Worm (Caenorhabditis elegans) whole organism, L4 larva: ENCODE measurements around the gene srm-5.

Source experiments
- D1046.2 ChIP-seq: fragments of 200-800 bp; sonication (Bioruptor generic); IDR thresholded peaks from 2 replicates; pipeline ENCODE4 v1.3.6; 2022; ENCODE audit warnings: missing genetic modification characterization, missing compliant biosample characterization
- F49E8.2 ChIP-seq: sonication (generic microtip); optimal IDR thresholded peaks from 2 replicates; lab custom pipeline; 2016; ENCODE audit warnings: missing compliant biosample characterization, mild to moderate bottlenecking, missing genetic modification characterization, borderline replicate concordance
- T26A8.4 ChIP-seq: fragments of 200-800 bp; sonication (Bioruptor generic); IDR thresholded peaks from 2 replicates; pipeline ENCODE4 v1.3.6; 2022; ENCODE audit warnings: missing genetic modification characterization, missing compliant biosample characterization
- Y75B8A.6 ChIP-seq: fragments of 200-800 bp; sonication (Bioruptor generic); IDR thresholded peaks from 2 replicates; pipeline ENCODE4 v1.3.6; 2022; ENCODE audit warnings: missing genetic modification reagents, missing genetic modification characterization, missing compliant biosample characterization
- aha-1 ChIP-seq: fragments of 150-350 bp; peaks from one replicate; lab custom pipeline; 2014; ENCODE audit warnings: missing biosample characterization, missing genetic modification characterization
- arid-1 ChIP-seq: fragments of 200-800 bp; sonication (Bioruptor generic); conservative IDR thresholded peaks from 2 replicates; pipeline ENCODE4 v1.3.6; 2022; ENCODE audit warnings: missing genetic modification reagents, missing genetic modification characterization, missing compliant biosample characterization
- ceh-20 ChIP-seq: fragments of 200-800 bp; sonication (Bioruptor generic); IDR thresholded peaks from 2 replicates; pipeline ENCODE4 v1.3.6; 2022; ENCODE audit warnings: missing genetic modification reagents, missing genetic modification characterization, missing compliant biosample characterization
- ceh-82 ChIP-seq: sonication (generic microtip); optimal IDR thresholded peaks from 2 replicates; lab custom pipeline; 2017; ENCODE audit warnings: missing biosample characterization, missing genetic modification characterization
- daf-16 ChIP-seq, 3 experiments: sonication (generic microtip); optimal IDR thresholded peaks; 2 replicates each; lab custom pipeline; 2016 to 2017; ENCODE audit warnings: missing genetic modification characterization in 3 of 3, missing genetic modification reagents in 3 of 3, mild to moderate bottlenecking in 2 of 3, missing compliant biosample characterization in 2 of 3, missing biosample characterization in 1 of 3, moderate library complexity in 1 of 3
- daf-8 ChIP-seq: fragments of 200-800 bp; sonication (Bioruptor generic); IDR thresholded peaks from 2 replicates; pipeline ENCODE4 v1.3.6; 2022; ENCODE audit warnings: missing genetic modification characterization, missing compliant biosample characterization
- dve-1 ChIP-seq: sonication (generic microtip); optimal IDR thresholded peaks from 2 replicates; lab custom pipeline; 2017; ENCODE audit warnings: antibody characterized with exemption, mild to moderate bottlenecking, missing genetic modification characterization, missing compliant biosample characterization; ENCODE audit not compliant: insufficient read depth
- fos-1 ChIP-seq: fragments of 150-350 bp; optimal IDR thresholded peaks from 2 replicates; lab custom pipeline; 2014; ENCODE audit warnings: missing biosample characterization, missing genetic modification characterization
- hif-1 ChIP-seq, 2 experiments: sonication (generic microtip); optimal IDR thresholded peaks; 2 replicates each; lab custom pipeline; 2016 to 2017; ENCODE audit warnings: missing compliant biosample characterization in 2 of 2, missing genetic modification characterization in 2 of 2, missing genetic modification reagents in 2 of 2, missing genotype in 2 of 2, mild to moderate bottlenecking in 1 of 2
- hlh-11 ChIP-seq: fragments of 200-800 bp; sonication (Bioruptor generic); optimal IDR thresholded peaks from 2 replicates; lab custom pipeline; 2018; ENCODE audit warnings: mild to moderate bottlenecking, missing genetic modification characterization, missing compliant biosample characterization
- hlh-30 ChIP-seq: sonication (generic microtip); optimal IDR thresholded peaks from 2 replicates; lab custom pipeline; 2017; ENCODE audit warnings: antibody characterized with exemption, mild to moderate bottlenecking, missing genetic modification characterization, missing compliant biosample characterization; ENCODE audit not compliant: insufficient read depth
- lin-1 ChIP-seq: fragments of 200-800 bp; sonication (Bioruptor generic); IDR thresholded peaks from 2 replicates; pipeline ENCODE4 v1.3.6; 2022; ENCODE audit warnings: missing genetic modification reagents, missing genetic modification characterization, missing compliant biosample characterization
- lin-29 ChIP-seq: fragments of 200-800 bp; sonication (Bioruptor generic); IDR thresholded peaks from 2 replicates; pipeline ENCODE4 v1.3.6; 2022; ENCODE audit warnings: missing genetic modification reagents, missing genetic modification characterization, missing compliant biosample characterization
- lsy-2 ChIP-seq, 2 experiments: fragments of 150-350 bp in 1 of 2; sonication (generic microtip) in 1 of 2; optimal IDR thresholded peaks; 2 replicates each; lab custom pipeline; 2014 to 2017; ENCODE audit warnings: missing biosample characterization in 2 of 2, missing genetic modification characterization in 2 of 2
- madf-9 ChIP-seq: fragments of 200-800 bp; sonication (Bioruptor generic); conservative IDR thresholded peaks from 2 replicates; pipeline ENCODE4 v1.3.6; 2022; ENCODE audit warnings: missing genetic modification reagents, missing genetic modification characterization, missing compliant biosample characterization
- mdl-1 ChIP-seq, 2 experiments: fragments of 150-350 bp in 1 of 2; sonication (generic microtip) in 1 of 2; optimal IDR thresholded peaks; 2 replicates each; lab custom pipeline; 2014 to 2017; ENCODE audit warnings: missing biosample characterization in 2 of 2, missing genetic modification characterization in 2 of 2
- mxl-3 ChIP-seq: fragments of 200-800 bp; sonication (Bioruptor generic); optimal IDR thresholded peaks from 2 replicates; lab custom pipeline; 2018; ENCODE audit warnings: mild to moderate bottlenecking, missing genetic modification characterization, missing compliant biosample characterization
- nhr-11 ChIP-seq: fragments of 150-350 bp; optimal IDR thresholded peaks from 2 replicates; lab custom pipeline; 2014; ENCODE audit warnings: missing biosample characterization, missing genetic modification characterization
- nhr-28 ChIP-seq: fragments of 150-350 bp; optimal IDR thresholded peaks from 2 replicates; lab custom pipeline; 2014; ENCODE audit warnings: missing biosample characterization, missing genetic modification characterization
- nhr-41 ChIP-seq: fragments of 200-800 bp; sonication (Bioruptor generic); IDR thresholded peaks from 2 replicates; pipeline ENCODE4 v1.3.6; 2022; ENCODE audit warnings: missing genetic modification reagents, missing genetic modification characterization, missing compliant biosample characterization
- nhr-76 ChIP-seq: fragments of 150-350 bp; optimal IDR thresholded peaks from 2 replicates; lab custom pipeline; 2014; ENCODE audit warnings: missing biosample characterization, missing genetic modification characterization
- pha-4 ChIP-seq, 2 experiments: fragments of 150-350 bp in 1 of 2; fragments of 200-800 bp in 1 of 2; sonication (Bioruptor generic) in 1 of 2; IDR thresholded peaks in 1 of 2; optimal IDR thresholded peaks in 1 of 2; 2 replicates each; pipeline versions ENCODE4 v1.3.6 to Lab custom; 2014 to 2022; ENCODE audit warnings: missing genetic modification characterization in 2 of 2, missing genetic modification reagents in 2 of 2, missing biosample characterization in 1 of 2, missing compliant biosample characterization in 1 of 2
- pqm-1 ChIP-seq: sonication (generic microtip); optimal IDR thresholded peaks from 2 replicates; lab custom pipeline; 2017; ENCODE audit warnings: missing biosample characterization, missing genetic modification characterization
- set-16 ChIP-seq: fragments of 200-800 bp; sonication (Bioruptor generic); IDR thresholded peaks from 2 replicates; pipeline ENCODE4 v1.3.6; 2022; ENCODE audit warnings: missing genetic modification reagents, missing genetic modification characterization, missing compliant biosample characterization
- snpc-1.2 ChIP-seq: fragments of 200-800 bp; sonication (Bioruptor generic); IDR thresholded peaks from 2 replicates; pipeline ENCODE4 v1.3.6; 2022; ENCODE audit warnings: missing genetic modification reagents, missing genetic modification characterization, missing compliant biosample characterization
- vab-7 ChIP-seq: fragments of 200-800 bp; sonication (Bioruptor generic); IDR thresholded peaks from 2 replicates; pipeline ENCODE4 v1.3.6; 2022; ENCODE audit warnings: missing genetic modification reagents, missing genetic modification characterization, missing compliant biosample characterization
- zag-1 ChIP-seq: fragments of 150-350 bp; optimal IDR thresholded peaks from 2 replicates; lab custom pipeline; 2014; ENCODE audit warnings: missing biosample characterization, missing genetic modification characterization
- zfp-3 ChIP-seq: fragments of 200-800 bp; sonication (Bioruptor generic); conservative IDR thresholded peaks from 2 replicates; pipeline ENCODE4 v1.3.6; 2022; ENCODE audit warnings: missing genetic modification reagents, missing genetic modification characterization, missing compliant biosample characterization
- ztf-11 ChIP-seq: fragments of 150-350 bp; optimal IDR thresholded peaks from 2 replicates; lab custom pipeline; 2014; ENCODE audit warnings: missing biosample characterization, missing genetic modification characterization

Gene srm-5

ce11 chrV:14316525-14316924 is 18.5 kb upstream of the srm-5 start, which contains the start of gene F47B8.2:
TSS of gene F47B8.2 (minus strand) at chrV:14316625.
- TF ChIP-seq D1046.2 (GFP tag; lab: Robert Waterston, UW): no peak
- no peak for TF ChIP-seq ztf-11 (tag; lab: Kevin White, UChicago)
- TF ChIP-seq zag-1 (tag; lab: Kevin White, UChicago): no peak
- no peak for TF ChIP-seq lin-29 (GFP tag; lab: Robert Waterston, UW)
- no peak for TF ChIP-seq pha-4 (GFP tag; IDR thresholded peaks at IDR 0.05; lab: Robert Waterston, UW)
- no peak for TF ChIP-seq pha-4 (tag; optimal IDR thresholded peaks at IDR 0.05; lab: Kevin White, UChicago)
- no peak for TF ChIP-seq F49E8.2 (tag; lab: Kevin White, UChicago)
- no peak for TF ChIP-seq T26A8.4 (GFP tag; lab: Robert Waterston, UW)
- TF ChIP-seq lin-1 (GFP tag; lab: Robert Waterston, UW): no peak
- TF ChIP-seq daf-16 (GFP tag; optimal IDR thresholded peaks at IDR 0.05; lab: Kevin White, UChicago): no peak
- no peak for TF ChIP-seq daf-16 (tag; optimal IDR thresholded peaks at IDR 0.05; lab: Kevin White, UChicago)
- TF ChIP-seq Y75B8A.6 (GFP tag; lab: Robert Waterston, UW): no peak
- TF ChIP-seq hlh-11: no peak
- TF ChIP-seq pqm-1 (tag; lab: Kevin White, UChicago): no peak
- no peak for TF ChIP-seq zfp-3 (GFP tag; lab: Robert Waterston, UW)
- TF ChIP-seq mxl-3 (GFP tag; lab: Kevin White, UChicago): no peak
- TF ChIP-seq lsy-2 (tag; optimal IDR thresholded peaks at IDR 0.05; lab: Kevin White, UChicago): no peak

ce11 chrV:14317204-14317603 is 17.8 kb upstream of the srm-5 start:
- TF ChIP-seq ceh-82 (no peak), ceh-20 (GFP tag; lab: Robert Waterston, UW) (no peak), madf-9 (GFP tag; lab: Robert Waterston, UW) (no peak), mxl-3 (GFP tag; lab: Kevin White, UChicago) (no peak), mdl-1 (tag; optimal IDR thresholded peaks at IDR 0.05; lab: Kevin White, UChicago) (no peak), nhr-28 (tag; lab: Kevin White, UChicago) (peak; percentile 20), daf-8 (no peak), hlh-11 (no peak), nhr-41 (GFP tag; lab: Robert Waterston, UW) (no peak), nhr-76 (tag; lab: Kevin White, UChicago) (no peak), fos-1 (tag; lab: Kevin White, UChicago) (no peak), hlh-30 (tag; lab: Kevin White, UChicago) (peak; percentile 47)

DNA sequence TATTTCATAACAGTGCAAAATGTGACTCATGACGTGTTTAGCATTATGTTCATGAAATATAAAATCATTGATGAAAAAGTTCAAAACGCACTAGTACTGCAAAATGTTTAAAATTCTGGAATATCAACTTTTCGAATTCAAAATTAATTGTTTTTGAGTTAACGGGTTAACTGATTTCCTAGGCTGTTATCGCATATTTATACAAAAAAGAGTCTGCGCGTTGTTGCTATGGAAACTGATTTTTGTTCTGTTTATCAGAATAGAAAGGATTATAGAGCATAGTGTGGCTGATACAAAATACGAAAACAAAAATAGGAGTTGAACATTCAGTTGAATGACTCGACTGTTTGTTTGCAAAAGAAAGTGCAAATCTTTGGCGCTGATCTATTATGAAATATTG is 17.4 kb upstream of the srm-5 start:
- TF ChIP-seq arid-1 (GFP tag; lab: Robert Waterston, UW): no peak
- TF ChIP-seq snpc-1.2 (GFP tag; lab: Robert Waterston, UW): no peak
- no peak for TF ChIP-seq dve-1 (tag; lab: Kevin White, UChicago)
- TF ChIP-seq nhr-11: peak; percentile 29
- no peak for TF ChIP-seq aha-1

DNA sequence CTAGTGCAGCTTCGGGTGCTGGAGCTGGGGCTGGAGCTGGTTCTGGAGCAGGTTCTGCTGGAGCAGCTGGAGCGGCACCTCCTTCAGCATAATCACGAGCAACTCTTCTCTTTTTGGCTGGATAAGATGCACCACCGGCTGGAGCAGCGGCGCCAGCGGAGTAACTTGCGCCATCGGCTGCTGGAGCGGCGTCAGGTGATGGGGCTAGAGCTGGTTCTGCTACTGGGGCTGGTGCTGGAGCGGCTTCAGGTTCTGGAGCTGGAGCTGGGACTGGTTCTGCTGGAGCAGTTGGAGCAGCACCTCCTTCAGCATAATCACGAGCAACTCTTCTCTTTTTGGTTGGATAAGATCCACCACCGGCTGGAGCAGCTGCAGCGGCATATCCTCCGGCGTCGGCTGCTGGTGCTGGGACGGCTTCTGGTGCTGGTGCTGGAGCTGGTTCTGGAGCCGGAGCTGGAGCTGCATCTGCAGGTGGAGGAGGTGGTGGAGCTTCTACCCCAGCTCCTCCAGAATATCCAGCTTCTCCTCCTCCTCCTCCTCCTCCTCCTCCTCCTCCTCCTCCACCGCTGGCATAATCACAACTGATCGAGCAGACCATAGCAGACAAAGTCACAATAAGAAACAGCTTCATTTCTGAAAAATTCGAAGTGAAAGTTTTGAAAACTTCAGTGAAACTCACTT is 15.8 kb upstream of the srm-5 start, which contains the start of gene F47B8.13:
Gene F47B8.13, minus strand, starts transcription at position 631 of the 681 bp plus-strand sequence.
- TF ChIP-seq vab-7 (GFP tag; lab: Robert Waterston, UW) (no peak), hif-1 (tag; optimal IDR thresholded peaks at IDR 0.05; lab: Kevin White, UChicago) (no peak), aha-1 (peak; percentile 21), madf-9 (GFP tag; lab: Robert Waterston, UW) (no peak), set-16 (GFP tag; lab: Robert Waterston, UW) (peak; percentile 96), D1046.2 (GFP tag; lab: Robert Waterston, UW) (0 out of 2 replicates have a peak, but pooled peaks have one; percentile 4)
- TF ChIP-seq, all 104 proteins: peak for 3
